Worm (Caenorhabditis elegans) whole organism, L4 larva: ENCODE results near the gene F17E9.18.

ENCODE experiments used
- F26F4.8 ChIP-seq: fragments of 200-800 bp; sonication (Bioruptor generic); conservative IDR thresholded peaks from 2 replicates; pipeline ENCODE4 v1.3.6; 2022; ENCODE audit warnings: missing genetic modification characterization, missing compliant biosample characterization
- F44E2.7 ChIP-seq: fragments of 200-800 bp; sonication (Bioruptor generic); IDR thresholded peaks from 2 replicates; pipeline ENCODE4 v2.1.2; 2022; ENCODE audit warnings: missing genetic modification characterization, missing compliant biosample characterization
- R02D3.7 ChIP-seq: fragments of 150-350 bp; sonication (generic microtip); optimal IDR thresholded peaks from 3 replicates; lab custom pipeline; 2014; ENCODE audit warnings: missing biosample characterization, missing genetic modification characterization
- T20F7.1 ChIP-seq: fragments of 200-800 bp; sonication (Bioruptor generic); optimal IDR thresholded peaks from 2 replicates; lab custom pipeline; 2018; ENCODE audit warnings: mild to moderate bottlenecking, missing genetic modification characterization, missing compliant biosample characterization
- Y105C5A.15 ChIP-seq: fragments of 200-800 bp; sonication (Bioruptor generic); IDR thresholded peaks from 2 replicates; pipeline ENCODE4 v1.3.6; 2022; ENCODE audit warnings: missing genetic modification characterization, missing compliant biosample characterization
- Y5F2A.4 ChIP-seq: fragments of 200-800 bp; sonication (Bioruptor generic); optimal IDR thresholded peaks from 2 replicates; lab custom pipeline; 2018; ENCODE audit warnings: mild to moderate bottlenecking, missing genetic modification characterization, missing compliant biosample characterization
- aly-2 ChIP-seq: sonication (generic microtip); optimal IDR thresholded peaks from 2 replicates; lab custom pipeline; 2018; ENCODE audit warnings: missing biosample characterization, missing genetic modification characterization
- ceh-20 ChIP-seq: fragments of 200-800 bp; sonication (Bioruptor generic); IDR thresholded peaks from 2 replicates; pipeline ENCODE4 v1.3.6; 2022; ENCODE audit warnings: missing genetic modification reagents, missing genetic modification characterization, missing compliant biosample characterization
- ceh-28 ChIP-seq: fragments of 150-350 bp; optimal IDR thresholded peaks from 2 replicates; lab custom pipeline; 2014; ENCODE audit warnings: missing biosample characterization, missing genetic modification reagents, missing genetic modification characterization
- ctbp-1 ChIP-seq: fragments of 200-800 bp; sonication (Bioruptor generic); IDR thresholded peaks from 2 replicates; pipeline ENCODE4 v1.3.6; 2022; ENCODE audit warnings: missing genetic modification reagents, missing genetic modification characterization, missing compliant biosample characterization
- daf-12 ChIP-seq: fragments of 150-350 bp; optimal IDR thresholded peaks from 2 replicates; lab custom pipeline; 2014; ENCODE audit warnings: missing biosample characterization, missing genetic modification reagents, missing genetic modification characterization
- dmd-9 ChIP-seq: fragments of 200-800 bp; sonication (Bioruptor generic); IDR thresholded peaks from 2 replicates; pipeline ENCODE4 v1.3.6; 2022; ENCODE audit warnings: missing genetic modification reagents, missing genetic modification characterization, missing compliant biosample characterization
- duxl-1 ChIP-seq: sonication (generic microtip); optimal IDR thresholded peaks from 2 replicates; lab custom pipeline; 2016; ENCODE audit warnings: mild to moderate bottlenecking, missing genetic modification characterization, moderate library complexity, missing compliant biosample characterization; ENCODE audit not compliant: poor library complexity
- fkh-10 ChIP-seq: fragments of 150-350 bp; optimal IDR thresholded peaks from 2 replicates; lab custom pipeline; 2014; ENCODE audit warnings: missing biosample characterization, missing genetic modification reagents, missing genetic modification characterization
- fos-1 ChIP-seq: fragments of 150-350 bp; optimal IDR thresholded peaks from 2 replicates; lab custom pipeline; 2014; ENCODE audit warnings: missing biosample characterization, missing genetic modification characterization
- gei-8 ChIP-seq: fragments of 200-800 bp; sonication (Bioruptor generic); optimal IDR thresholded peaks from 2 replicates; lab custom pipeline; 2018; ENCODE audit warnings: mild to moderate bottlenecking, missing genetic modification characterization, missing compliant biosample characterization
- hif-1 ChIP-seq, 2 experiments: sonication (generic microtip); optimal IDR thresholded peaks; 2 replicates each; lab custom pipeline; 2016 to 2017; ENCODE audit warnings: missing compliant biosample characterization in 2 of 2, missing genetic modification characterization in 2 of 2, missing genetic modification reagents in 2 of 2, missing genotype in 2 of 2, mild to moderate bottlenecking in 1 of 2
- jun-1 ChIP-seq: fragments of 150-350 bp; optimal IDR thresholded peaks from 2 replicates; lab custom pipeline; 2014; ENCODE audit warnings: missing biosample characterization, missing genetic modification reagents, missing genetic modification characterization
- lin-1 ChIP-seq: fragments of 200-800 bp; sonication (Bioruptor generic); IDR thresholded peaks from 2 replicates; pipeline ENCODE4 v1.3.6; 2022; ENCODE audit warnings: missing genetic modification reagents, missing genetic modification characterization, missing compliant biosample characterization
- lin-15B ChIP-seq: fragments of 150-350 bp; sonication (generic microtip); optimal IDR thresholded peaks from 3 replicates; lab custom pipeline; 2014; ENCODE audit warnings: missing biosample characterization, missing genetic modification characterization
- lin-29 ChIP-seq: fragments of 200-800 bp; sonication (Bioruptor generic); IDR thresholded peaks from 2 replicates; pipeline ENCODE4 v1.3.6; 2022; ENCODE audit warnings: missing genetic modification reagents, missing genetic modification characterization, missing compliant biosample characterization
- lin-38 ChIP-seq: fragments of 200-800 bp; sonication (Bioruptor generic); IDR thresholded peaks from 2 replicates; pipeline ENCODE4 v1.3.6; 2022; ENCODE audit warnings: missing genetic modification reagents, missing genetic modification characterization, missing compliant biosample characterization
- lir-3 ChIP-seq: sonication (generic microtip); optimal IDR thresholded peaks from 2 replicates; lab custom pipeline; 2016; ENCODE audit warnings: mild to moderate bottlenecking, missing genetic modification characterization, missing compliant biosample characterization
- madf-5 ChIP-seq, 2 experiments: fragments of 200-800 bp; sonication (Bioruptor generic); IDR thresholded peaks; 2 replicates each; pipeline ENCODE4 v1.3.6; 2022; ENCODE audit warnings: missing compliant biosample characterization in 2 of 2, missing genetic modification characterization in 2 of 2
- mdl-1 ChIP-seq, 2 experiments: fragments of 150-350 bp in 1 of 2; sonication (generic microtip) in 1 of 2; optimal IDR thresholded peaks; 2 replicates each; lab custom pipeline; 2014 to 2017; ENCODE audit warnings: missing biosample characterization in 2 of 2, missing genetic modification characterization in 2 of 2
- mep-1 ChIP-seq: fragments of 150-350 bp; sonication (generic microtip); optimal IDR thresholded peaks from 3 replicates; lab custom pipeline; 2014; ENCODE audit warnings: missing biosample characterization, missing genetic modification characterization
- mes-2 ChIP-seq: sonication (generic microtip); optimal IDR thresholded peaks from 2 replicates; lab custom pipeline; 2016; ENCODE audit warnings: missing genotype, mild to moderate bottlenecking, missing genetic modification characterization, missing compliant biosample characterization; ENCODE audit not compliant: poor library complexity, severe bottlenecking
- nhr-10 ChIP-seq: fragments of 150-350 bp; optimal IDR thresholded peaks from 2 replicates; lab custom pipeline; 2014; ENCODE audit warnings: missing biosample characterization, missing genetic modification characterization
- nhr-102 ChIP-seq: sonication (generic microtip); optimal IDR thresholded peaks from 2 replicates; lab custom pipeline; 2016; ENCODE audit warnings: mild to moderate bottlenecking, missing genetic modification characterization, moderate library complexity, missing compliant biosample characterization
- nhr-111 ChIP-seq: fragments of 200-800 bp; sonication (Bioruptor generic); optimal IDR thresholded peaks from 2 replicates; lab custom pipeline; 2018; ENCODE audit warnings: mild to moderate bottlenecking, missing genetic modification characterization, missing compliant biosample characterization
- nhr-237 ChIP-seq: sonication (generic microtip); optimal IDR thresholded peaks from 2 replicates; lab custom pipeline; 2017; ENCODE audit warnings: missing biosample characterization, missing genetic modification characterization
- nhr-25 ChIP-seq: sonication (generic microtip); optimal IDR thresholded peaks from 2 replicates; lab custom pipeline; 2017; ENCODE audit warnings: missing genetic modification characterization, mild to moderate bottlenecking, missing compliant biosample characterization, antibody characterized with exemption, moderate library complexity, borderline replicate concordance; ENCODE audit not compliant: insufficient read depth
- nhr-42 ChIP-seq: fragments of 200-800 bp; sonication (Bioruptor generic); IDR thresholded peaks from 2 replicates; pipeline ENCODE4 v1.3.6; 2022; ENCODE audit warnings: missing genetic modification characterization, missing compliant biosample characterization
- nhr-48 ChIP-seq: sonication (generic microtip); optimal IDR thresholded peaks from 2 replicates; lab custom pipeline; 2016; ENCODE audit warnings: mild to moderate bottlenecking, missing genetic modification characterization, missing compliant biosample characterization
- nhr-76 ChIP-seq: fragments of 150-350 bp; optimal IDR thresholded peaks from 2 replicates; lab custom pipeline; 2014; ENCODE audit warnings: missing biosample characterization, missing genetic modification characterization
- pqm-1 ChIP-seq: sonication (generic microtip); optimal IDR thresholded peaks from 2 replicates; lab custom pipeline; 2017; ENCODE audit warnings: missing biosample characterization, missing genetic modification characterization
- set-16 ChIP-seq: fragments of 200-800 bp; sonication (Bioruptor generic); IDR thresholded peaks from 2 replicates; pipeline ENCODE4 v1.3.6; 2022; ENCODE audit warnings: missing genetic modification reagents, missing genetic modification characterization, missing compliant biosample characterization
- skn-1 ChIP-seq: fragments of 150-350 bp; optimal IDR thresholded peaks from 2 replicates; lab custom pipeline; 2014; ENCODE audit warnings: missing biosample characterization, missing genetic modification characterization
- snpc-1.2 ChIP-seq: fragments of 200-800 bp; sonication (Bioruptor generic); IDR thresholded peaks from 2 replicates; pipeline ENCODE4 v1.3.6; 2022; ENCODE audit warnings: missing genetic modification reagents, missing genetic modification characterization, missing compliant biosample characterization
- snpc-4 ChIP-seq: fragments of 150-350 bp; optimal IDR thresholded peaks from 2 replicates; lab custom pipeline; 2014; ENCODE audit warnings: missing biosample characterization, missing genetic modification characterization
- unc-130 ChIP-seq: sonication (generic microtip); optimal IDR thresholded peaks from 2 replicates; lab custom pipeline; 2016; ENCODE audit warnings: missing genetic modification reagents, missing genetic modification characterization, missing compliant biosample characterization
- unc-62 ChIP-seq, 3 experiments: fragments of 150-350 bp in 1 of 3; sonication (generic microtip); optimal IDR thresholded peaks in 2 of 3; peaks in 1 of 3; 1 replicate in 1 of 3; 2 replicates in 2 of 3; lab custom pipeline; 2014 to 2017; ENCODE audit warnings: missing biosample characterization in 3 of 3, missing genetic modification characterization in 3 of 3, missing genetic modification reagents in 3 of 3, missing genotype in 1 of 3
- zip-11 ChIP-seq: fragments of 200-800 bp; sonication (Bioruptor generic); IDR thresholded peaks from 2 replicates; pipeline ENCODE4 v1.3.6; 2022; ENCODE audit warnings: missing genetic modification characterization, missing compliant biosample characterization

The F17E9.18 gene

ce11 chrIV:8345518-8345917 lies 1.4 kb downstream of the F17E9.18 start, which contains the start of gene F17E9.5:
TSS of gene F17E9.5 (plus strand) at chrIV:8345818.
- TF ChIP-seq lin-1 (GFP tag; lab: Robert Waterston, UW) (no peak), snpc-1.2 (GFP tag; lab: Robert Waterston, UW) (no peak), nhr-10 (tag; lab: Kevin White, UChicago) (no peak), unc-62 (GFP tag; optimal IDR thresholded peaks at IDR 0.05 in 1 of 2; lab: Kevin White, UChicago) (peak in 1 of 2 experiments; percentile 34), unc-62 (tag; optimal IDR thresholded peaks at IDR 0.05; lab: Kevin White, UChicago) (no peak)
- TF ChIP-seq, all 104 proteins: peak for 1

ce11 chrIV:8342385-8342784 lies 4.6 kb downstream of the F17E9.18 start, which contains the start of gene lgc-5:
TSS of gene lgc-5 (plus strand) at chrIV:8342685.
- TF ChIP-seq R02D3.7 (no peak), hif-1 (tag; optimal IDR thresholded peaks at IDR 0.05; lab: Kevin White, UChicago) (no peak), lin-29 (no peak), nhr-48 (tag; lab: Kevin White, UChicago) (no peak), nhr-237 (no peak), mdl-1 (tag; optimal IDR thresholded peaks at IDR 0.05; lab: Kevin White, UChicago) (no peak), lin-38 (GFP tag; lab: Robert Waterston, UW) (no peak), fos-1 (tag; lab: Kevin White, UChicago) (no peak), ceh-28 (no peak), T20F7.1 (no peak), daf-12 (tag; lab: Kevin White, UChicago) (no peak), nhr-111 (GFP tag; lab: Kevin White, UChicago) (no peak), snpc-4 (no peak), F26F4.8 (no peak), fkh-10 (GFP tag; lab: Kevin White, UChicago) (no peak), gei-8 (GFP tag; lab: Kevin White, UChicago) (no peak), Y105C5A.15 (GFP tag; lab: Robert Waterston, UW) (no peak), duxl-1 (tag; lab: Kevin White, UChicago) (no peak)

ce11 chrIV:8339636-8340035 lies 7.3 kb downstream of the F17E9.18 start, which contains the start of gene lgc-6:
TSS of gene lgc-6 (plus strand) at chrIV:8339936.
- no peak for TF ChIP-seq zip-11 (GFP tag; lab: Robert Waterston, UW)
- no peak for TF ChIP-seq duxl-1 (tag; lab: Kevin White, UChicago)
- TF ChIP-seq nhr-102, result no peak
- TF ChIP-seq, all 104 proteins: peak for 0

ce11 chrIV:8333988-8334863 lies 12.7 kb downstream of the F17E9.18 start, which contains the start of gene his-32:
TSS of gene his-32 (plus strand) at chrIV:8334305.
- TF ChIP-seq nhr-76 (tag; lab: Kevin White, UChicago) (no peak), lin-15B (tag; lab: Kevin White, UChicago) (no peak), nhr-25 (tag; lab: Kevin White, UChicago) (peak; percentile 92), Y5F2A.4 (GFP tag; lab: Kevin White, UChicago) (no peak), jun-1 (tag; lab: Kevin White, UChicago) (no peak), unc-130 (no peak), dmd-9 (GFP tag; lab: Robert Waterston, UW) (no peak), aly-2 (no peak), mep-1 (tag; lab: Kevin White, UChicago) (peak; percentile 91), set-16 (peak; percentile 78; the same call in 1 of the 2 replicates), skn-1 (tag; lab: Kevin White, UChicago) (no peak), zip-11 (GFP tag; lab: Robert Waterston, UW) (no peak), duxl-1 (tag; lab: Kevin White, UChicago) (peak; percentile 20), nhr-42 (GFP tag; lab: Robert Waterston, UW) (no peak), madf-5 (GFP tag; IDR thresholded peaks at IDR 0.05; lab: Robert Waterston, UW) (no peak), ctbp-1 (GFP tag; lab: Robert Waterston, UW) (no peak), mes-2 (tag; lab: Kevin White, UChicago) (no peak), ceh-20 (GFP tag; lab: Robert Waterston, UW) (no peak), unc-62 (GFP tag; optimal IDR thresholded peaks at IDR 0.05 in 1 of 2; lab: Kevin White, UChicago) (peak in 1 of 2 experiments; percentile 56), unc-62 (tag; optimal IDR thresholded peaks at IDR 0.05; lab: Kevin White, UChicago) (no peak), F44E2.7 (GFP tag; lab: Robert Waterston, UW) (no peak), lir-3 (tag; lab: Kevin White, UChicago) (no peak), pqm-1 (no peak)
